Worm (Caenorhabditis elegans) whole organism, midembryonic: Measurements from ENCODE around the gene kel-3.

Experiments used
- T22C8.4 ChIP-seq: fragments of 200-800 bp; sonication (Bioruptor generic); IDR thresholded peaks from 2 replicates; pipeline ENCODE4 v1.3.6; 2022; ENCODE audit warnings: missing genetic modification characterization, missing compliant biosample characterization
- cog-1 ChIP-seq: sonication (generic microtip); optimal IDR thresholded peaks from 2 replicates; lab custom pipeline; 2016; ENCODE audit warnings: missing genetic modification characterization, missing compliant biosample characterization
- flt-1 ChIP-seq: fragments of 200-800 bp; sonication (Bioruptor generic); IDR thresholded peaks from 2 replicates; pipeline ENCODE4 v1.3.6; 2022; ENCODE audit warnings: missing genetic modification characterization, missing compliant biosample characterization
- klf-2 ChIP-seq: fragments of 200-800 bp; sonication (Bioruptor generic); conservative IDR thresholded peaks from 2 replicates; pipeline ENCODE4 v1.3.6; 2022; ENCODE audit warnings: missing genetic modification reagents, missing genetic modification characterization, missing compliant biosample characterization
- med-1 ChIP-seq: sonication (generic microtip); optimal IDR thresholded peaks from 2 replicates; lab custom pipeline; 2017; ENCODE audit warnings: missing genetic modification characterization, mild to moderate bottlenecking, missing compliant biosample characterization, antibody characterized with exemption, missing genetic modification reagents; ENCODE audit not compliant: insufficient read depth
- ref-1 ChIP-seq: fragments of 200-800 bp; sonication (Bioruptor generic); conservative IDR thresholded peaks from 2 replicates; pipeline ENCODE4 v1.3.6; 2022; ENCODE audit warnings: missing genetic modification reagents, missing genetic modification characterization, missing compliant biosample characterization
- tab-1 ChIP-seq: fragments of 200-800 bp; sonication (Bioruptor generic); IDR thresholded peaks from 2 replicates; pipeline ENCODE4 v1.3.6; 2022; ENCODE audit warnings: missing genetic modification characterization, missing compliant biosample characterization
- ztf-23 ChIP-seq: fragments of 200-800 bp; sonication (Bioruptor generic); IDR thresholded peaks from 2 replicates; pipeline ENCODE4 v1.3.6; 2022; ENCODE audit warnings: missing genetic modification reagents, missing genetic modification characterization, missing compliant biosample characterization
- ztf-29 ChIP-seq: fragments of 200-800 bp; sonication (Bioruptor generic); IDR thresholded peaks from 2 replicates; pipeline ENCODE4 v1.3.6; 2022; ENCODE audit warnings: missing genetic modification reagents, missing genetic modification characterization, missing compliant biosample characterization

Gene kel-3

DNA sequence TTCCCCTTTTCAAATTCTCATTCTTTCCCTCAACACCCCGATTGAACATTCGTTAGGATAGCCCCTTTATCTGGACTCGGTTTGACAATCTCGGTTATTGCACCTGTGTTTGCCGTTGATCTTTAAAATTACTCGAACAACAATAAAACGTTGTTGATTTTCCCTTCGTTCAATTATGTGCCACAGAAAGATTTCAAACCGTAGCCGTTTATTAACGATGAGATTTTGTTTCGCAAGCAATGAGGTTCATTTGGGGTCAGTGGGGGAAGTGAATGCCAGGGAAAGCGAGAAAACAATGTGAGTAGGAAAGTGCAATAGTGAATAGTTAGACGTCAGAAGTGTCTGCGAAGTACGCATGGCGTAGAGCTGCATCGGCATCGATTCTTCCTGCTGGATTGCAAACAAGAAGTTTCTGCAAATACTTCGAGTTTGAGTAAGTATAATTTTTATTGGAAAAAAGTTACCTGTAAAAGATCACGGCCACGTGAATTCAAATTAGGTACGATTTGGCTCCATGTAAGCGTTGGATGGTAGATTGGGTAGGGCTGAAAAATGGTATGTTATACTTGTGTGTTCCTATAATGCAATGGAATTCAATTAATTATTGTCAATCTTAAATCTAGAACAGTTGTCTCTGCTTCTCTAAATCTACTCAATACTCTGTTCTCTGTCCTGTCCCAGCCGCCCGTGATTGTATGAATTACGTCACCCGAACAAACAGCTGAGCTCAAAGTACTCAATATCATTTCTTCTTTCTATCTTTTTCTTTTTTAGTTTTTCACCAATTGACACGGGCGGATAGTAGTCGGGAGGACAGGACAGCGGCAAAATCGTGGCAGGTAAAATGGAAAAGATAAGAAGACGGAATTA lies at the start of gene kel-3:
TSS of gene kel-3 (plus strand) at position 328 of the 870 bp plus-strand sequence.
- TF ChIP-seq ref-1 (GFP tag; lab: Robert Waterston, UW) (no peak), klf-2 (no peak), tab-1 (no peak), ztf-23 (GFP tag; lab: Robert Waterston, UW) (no peak), cog-1 (tag; lab: Kevin White, UChicago) (no peak), ztf-29 (GFP tag; lab: Robert Waterston, UW) (no peak)

DNA sequence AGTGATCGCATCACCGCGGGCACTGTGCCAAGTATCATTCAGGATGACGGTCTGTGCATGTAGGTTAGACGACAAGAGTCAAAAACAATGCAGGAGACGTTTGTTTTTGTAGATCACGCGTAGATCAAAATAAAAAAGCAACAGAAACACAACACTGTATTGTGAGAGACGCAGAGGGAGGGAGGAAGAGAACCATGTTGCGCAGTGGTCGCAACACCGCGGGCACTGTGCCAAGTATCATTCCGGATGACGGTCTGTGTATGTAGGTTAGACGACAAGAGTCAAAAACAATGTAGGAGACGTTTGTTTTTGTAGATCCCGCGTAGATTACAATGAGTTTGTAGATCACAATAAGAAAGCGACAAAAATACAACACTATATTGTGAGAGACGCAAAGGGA lies 45.6 kb upstream of the kel-3 start:
- TF ChIP-seq T22C8.4 (no peak), ztf-29 (GFP tag; lab: Robert Waterston, UW) (no peak), klf-2 (no peak), ref-1 (GFP tag; lab: Robert Waterston, UW) (no peak), ztf-23 (GFP tag; lab: Robert Waterston, UW) (no peak), cog-1 (tag; lab: Kevin White, UChicago) (no peak), tab-1 (no peak), med-1 (GFP tag; lab: Kevin White, UChicago) (no peak), flt-1 (no peak)

DNA sequence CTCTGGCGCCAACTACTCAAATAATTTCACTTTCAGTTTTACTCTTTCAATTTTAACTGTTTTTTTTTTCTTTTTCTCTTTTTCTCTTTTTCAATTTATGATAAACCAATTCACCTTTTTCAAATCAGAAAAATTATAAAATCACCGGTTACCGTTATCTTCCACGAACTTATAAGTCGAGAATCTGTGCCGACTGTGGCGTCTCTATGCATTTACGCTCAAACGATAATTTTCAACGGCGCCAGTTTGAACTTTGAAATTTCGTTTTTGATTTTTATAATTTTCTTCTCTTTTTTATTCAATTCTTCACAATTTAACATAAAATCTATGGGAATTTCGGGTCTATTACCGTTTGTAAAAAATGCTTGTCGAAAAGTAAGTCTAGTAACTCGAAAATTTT lies 41.2 kb upstream of the kel-3 start, which contains the start of gene exo-1:
TSS of gene exo-1 (plus strand) at position 101 of the 400 bp plus-strand sequence.
- no peak for TF ChIP-seq med-1 (GFP tag; lab: Kevin White, UChicago)
- no peak for TF ChIP-seq ztf-29 (GFP tag; lab: Robert Waterston, UW)
- TF ChIP-seq T22C8.4: no peak
- TF ChIP-seq flt-1: no peak
- no peak for TF ChIP-seq ztf-23 (GFP tag; lab: Robert Waterston, UW)
- TF ChIP-seq klf-2: no peak
- no peak for TF ChIP-seq tab-1
- TF ChIP-seq cog-1 (tag; lab: Kevin White, UChicago): no peak
- TF ChIP-seq ref-1 (GFP tag; lab: Robert Waterston, UW): no peak

DNA sequence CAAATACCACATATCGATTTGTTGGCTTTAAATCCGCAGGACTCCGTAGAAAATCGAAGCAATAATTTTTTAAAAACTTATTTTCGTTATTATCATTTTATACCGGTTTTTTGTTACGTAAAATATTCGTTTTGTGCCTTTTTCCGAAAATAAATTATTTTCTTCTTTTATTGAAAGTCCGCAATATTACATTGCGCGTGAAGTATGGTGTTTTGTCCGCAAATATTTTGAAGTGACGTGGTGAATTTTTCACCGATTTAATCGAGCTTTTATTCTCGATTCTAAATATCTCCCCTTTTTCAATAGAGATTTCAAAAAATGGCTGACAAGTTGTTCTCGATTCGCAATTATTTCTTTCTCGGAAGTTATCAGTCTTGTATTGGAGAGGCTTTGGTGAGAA lies 38.6 kb upstream of the kel-3 start, which contains the start of gene cope-1:
TSS of gene cope-1 (plus strand) at position 229 of the 400 bp plus-strand sequence.
- TF ChIP-seq T22C8.4: no peak
- TF ChIP-seq cog-1 (tag; lab: Kevin White, UChicago): no peak

DNA sequence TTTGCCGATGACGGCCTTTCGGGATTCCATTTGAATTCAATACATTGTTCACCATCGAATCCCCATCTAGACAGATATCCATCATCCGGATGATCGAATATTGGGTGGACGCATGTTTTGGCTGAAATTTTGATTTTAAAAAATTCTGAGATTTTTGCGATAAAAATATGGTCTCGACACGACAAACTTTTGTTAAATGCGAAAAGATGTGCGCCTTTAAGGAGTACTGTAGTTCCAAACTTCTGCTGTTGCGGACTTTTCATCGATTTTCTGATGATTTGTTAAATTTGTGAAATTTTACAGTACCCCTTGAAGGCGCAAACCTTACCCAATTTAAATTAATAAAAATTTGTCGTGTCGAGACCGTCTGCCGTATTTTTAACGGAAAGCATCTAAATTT lies 36.8 kb upstream of the kel-3 start:
- TF ChIP-seq ztf-29 (GFP tag; lab: Robert Waterston, UW) (no peak), med-1 (GFP tag; lab: Kevin White, UChicago) (no peak), cog-1 (tag; lab: Kevin White, UChicago) (no peak), tab-1 (no peak), ref-1 (GFP tag; lab: Robert Waterston, UW) (no peak), klf-2 (no peak), flt-1 (no peak), T22C8.4 (no peak), ztf-23 (GFP tag; lab: Robert Waterston, UW) (no peak)

DNA sequence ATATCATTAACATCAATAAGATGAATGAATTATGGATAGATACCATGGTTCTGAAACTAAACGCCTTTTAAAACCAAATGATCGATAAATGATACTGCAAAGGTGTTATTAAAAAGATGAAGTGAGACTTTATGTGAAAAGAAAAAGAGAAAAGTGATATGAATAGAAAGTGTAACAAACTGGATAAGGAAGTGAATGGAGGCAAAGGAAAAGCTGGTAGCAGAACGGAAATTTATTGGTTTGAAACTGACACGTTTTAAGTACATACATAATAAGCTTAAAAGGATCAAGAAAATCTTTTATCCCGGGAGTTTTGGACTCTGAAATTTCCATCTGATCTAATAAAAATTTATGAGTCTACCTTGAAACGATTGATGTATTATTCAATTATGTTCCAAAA lies 35.0 kb upstream of the kel-3 start, which contains the start of gene bli-5:
TSS of gene bli-5 (minus strand) at position 101 of the 400 bp plus-strand sequence.
- TF ChIP-seq med-1 (GFP tag; lab: Kevin White, UChicago) (no peak), cog-1 (tag; lab: Kevin White, UChicago) (no peak), ref-1 (GFP tag; lab: Robert Waterston, UW) (no peak), T22C8.4 (no peak), tab-1 (no peak), ztf-29 (GFP tag; lab: Robert Waterston, UW) (no peak), flt-1 (no peak), ztf-23 (GFP tag; lab: Robert Waterston, UW) (no peak), klf-2 (no peak)

DNA sequence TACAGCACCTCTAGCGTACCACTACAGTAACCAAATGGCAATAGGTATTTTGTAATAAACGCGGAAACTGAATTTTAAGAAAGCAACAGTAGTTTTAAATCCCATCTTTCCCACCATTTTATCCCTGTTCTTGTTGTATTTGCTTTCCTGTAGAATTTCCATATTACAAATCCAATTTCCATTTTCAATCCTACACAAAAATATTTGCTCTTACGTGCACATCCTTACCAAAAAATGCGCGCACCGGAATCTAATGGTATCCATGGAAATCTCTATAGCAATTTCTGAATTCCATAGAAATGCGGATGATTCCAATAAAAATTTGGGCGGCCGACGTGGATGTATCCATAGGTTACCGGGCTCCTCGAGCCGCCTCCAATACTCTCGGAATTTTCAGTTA lies 34.5 kb upstream of the kel-3 start, which contains the start of gene trf-1:
TSS of gene trf-1 (plus strand) at position 301 of the 400 bp plus-strand sequence.
- no peak for TF ChIP-seq flt-1
- no peak for TF ChIP-seq cog-1 (tag; lab: Kevin White, UChicago)
- TF ChIP-seq med-1 (GFP tag; lab: Kevin White, UChicago): no peak
- TF ChIP-seq T22C8.4: no peak
- no peak for TF ChIP-seq klf-2
- no peak for TF ChIP-seq tab-1
- TF ChIP-seq ref-1 (GFP tag; lab: Robert Waterston, UW): no peak
- no peak for TF ChIP-seq ztf-29 (GFP tag; lab: Robert Waterston, UW)
- TF ChIP-seq ztf-23 (GFP tag; lab: Robert Waterston, UW): no peak

DNA sequence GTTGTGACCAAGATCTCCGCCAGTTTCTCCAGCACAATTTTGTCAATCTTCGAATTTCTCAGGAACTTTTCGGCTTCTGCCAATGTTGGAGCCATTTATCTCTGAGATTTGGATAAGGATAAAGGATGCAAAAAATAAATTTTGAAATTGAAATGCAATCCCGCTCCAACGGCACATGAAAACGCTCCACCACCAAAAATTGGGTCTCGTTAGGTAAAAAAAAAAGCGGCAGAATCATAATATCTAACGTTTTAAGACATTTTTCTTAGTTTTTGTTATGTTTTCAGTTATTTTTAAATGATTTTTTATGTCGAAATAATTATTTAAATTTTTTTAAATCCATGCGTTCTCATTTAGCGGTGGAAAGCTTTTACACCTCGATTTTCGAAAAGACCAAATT lies 30.2 kb upstream of the kel-3 start, which contains the start of gene F45G2.7:
TSS of gene F45G2.7 (minus strand) at position 101 of the 400 bp plus-strand sequence.
- no peak for TF ChIP-seq ztf-23 (GFP tag; lab: Robert Waterston, UW)
- TF ChIP-seq T22C8.4: no peak
- no peak for TF ChIP-seq med-1 (GFP tag; lab: Kevin White, UChicago)
- no peak for TF ChIP-seq cog-1 (tag; lab: Kevin White, UChicago)
- TF ChIP-seq klf-2: no peak
- no peak for TF ChIP-seq ref-1 (GFP tag; lab: Robert Waterston, UW)

DNA sequence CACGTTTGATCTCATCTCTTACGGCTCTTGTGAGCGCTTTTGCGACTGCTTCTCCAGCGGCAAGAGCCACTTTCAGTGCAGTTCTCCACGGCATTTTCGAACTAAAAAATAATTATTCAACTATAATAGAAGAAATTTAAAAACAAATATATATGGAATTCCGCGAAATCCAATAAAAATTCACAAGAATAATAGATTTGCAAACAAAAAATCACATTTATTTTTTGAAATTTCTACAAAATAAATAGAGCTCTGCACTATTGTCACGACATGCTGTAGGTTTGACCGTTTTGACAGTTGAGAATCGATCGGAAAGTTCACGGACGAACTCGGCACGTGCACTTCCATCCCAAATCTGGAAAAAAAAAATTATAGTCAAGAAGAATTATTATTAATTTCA lies 29.1 kb upstream of the kel-3 start, which contains the start of gene F45G2.8:
TSS of gene F45G2.8 (minus strand) at position 101 of the 400 bp plus-strand sequence.
- no peak for TF ChIP-seq cog-1 (tag; lab: Kevin White, UChicago)

DNA sequence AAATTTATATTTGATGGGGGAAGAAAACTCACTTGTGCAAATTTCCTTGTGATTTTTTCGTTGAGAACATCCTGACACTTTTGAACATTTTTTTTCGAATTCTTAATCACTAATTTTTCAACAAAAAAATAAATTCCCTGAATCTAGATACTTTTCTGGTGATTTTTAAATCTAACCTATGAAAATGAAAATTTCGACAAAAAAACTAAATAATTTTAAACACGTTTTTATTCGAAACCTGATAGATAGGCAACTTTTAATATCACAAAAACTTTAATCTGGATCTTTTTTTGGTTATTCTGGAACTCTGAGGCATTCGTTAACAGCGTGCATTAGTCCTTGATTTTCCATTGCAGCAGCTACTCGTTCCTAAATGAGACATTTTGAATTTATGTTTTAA lies 27.8 kb upstream of the kel-3 start, which contains the start of gene F45G2.9:
TSS of gene F45G2.9 (minus strand) at position 101 of the 400 bp plus-strand sequence.
- TF ChIP-seq cog-1 (tag; lab: Kevin White, UChicago) (no peak), flt-1 (no peak), ztf-23 (GFP tag; lab: Robert Waterston, UW) (no peak), klf-2 (no peak), tab-1 (no peak), med-1 (GFP tag; lab: Kevin White, UChicago) (no peak), ref-1 (GFP tag; lab: Robert Waterston, UW) (no peak), T22C8.4 (no peak), ztf-29 (GFP tag; lab: Robert Waterston, UW) (no peak)
